Fruit fly (Drosophila melanogaster): ENCODE data around the gene Or85f.

The Or85f gene

DNA sequence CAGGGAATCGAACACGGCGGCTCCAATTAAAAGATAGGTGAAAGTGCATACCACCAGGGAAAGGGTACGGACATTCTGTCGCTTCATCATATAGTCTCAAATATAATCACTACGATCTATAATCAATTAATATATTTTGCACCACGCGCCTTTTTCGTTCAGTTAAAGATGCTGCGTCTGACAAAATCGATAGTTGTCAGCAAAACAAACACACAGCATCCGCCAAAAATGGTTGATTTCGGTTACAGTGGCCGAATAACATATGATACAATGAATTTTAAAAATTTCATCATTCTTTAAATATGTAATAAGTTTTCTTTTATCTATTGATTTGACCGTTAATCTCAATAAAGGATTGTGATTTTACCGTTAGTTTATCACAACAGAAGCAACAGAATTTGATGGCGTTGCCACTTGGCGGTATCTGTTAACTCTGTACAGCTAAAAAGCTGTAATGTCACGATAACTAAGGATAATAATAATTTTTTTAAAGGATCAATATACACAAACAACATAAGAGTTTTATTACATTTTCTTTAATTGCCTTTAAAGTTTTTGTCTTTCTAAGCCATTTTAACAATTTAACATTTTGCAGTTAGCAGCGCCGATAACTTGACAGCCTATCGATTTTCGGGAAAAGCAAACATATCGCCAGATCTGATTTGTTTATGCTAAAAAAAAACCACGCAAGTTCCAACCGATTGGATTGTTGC lies 14.1 kb downstream of the Or85f start, which contains the start of the genes Task7 and alpha-Man-IIa (continued):
- TF ChIP-seq fd96Cb (tag; optimal IDR thresholded peaks at IDR 0.05) (no peak), CG16813 (GFP tag; IDR thresholded peaks at IDR 0.05; ENCODE audit: partially characterized antibody) (0 out of 3 replicates have a peak, but pooled peaks have one; percentile 7), crol (GFP tag; IDR thresholded peaks at IDR 0.05) (no peak), gsb (GFP tag; IDR thresholded peaks at IDR 0.05) (no peak), fd102C (GFP tag; optimal IDR thresholded peaks at IDR 0.05) (no peak), Myb (GFP tag; optimal IDR thresholded peaks at IDR 0.05) (peak; percentile 70), Dfd (GFP tag; optimal IDR thresholded peaks at IDR 0.05) (no peak), CG9727 (GFP tag; optimal IDR thresholded peaks at IDR 0.05) (no peak), Elba2 (GFP tag; optimal IDR thresholded peaks at IDR 0.05) (no peak), CG9876 (GFP tag; optimal IDR thresholded peaks at IDR 0.05) (no peak), hb (GFP tag; IDR thresholded peaks at IDR 0.05; ENCODE audit: partially characterized antibody) (no peak), rib (GFP tag; IDR thresholded peaks at IDR 0.05) (no peak), Nf-YC (tag; optimal IDR thresholded peaks at IDR 0.05) (no peak), prd (optimal IDR thresholded peaks at IDR 0.05) (no peak), prd (GFP tag; IDR thresholded peaks at IDR 0.05) (no peak), CG30431 (GFP tag; optimal IDR thresholded peaks at IDR 0.05) (no peak), MESR4 (GFP tag; optimal IDR thresholded peaks at IDR 0.05) (no peak), CG5953 (GFP tag; IDR thresholded peaks at IDR 0.05) (no peak), CG18476 (GFP tag; optimal IDR thresholded peaks at IDR 0.05) (no peak), CG17829 (tag; optimal IDR thresholded peaks at IDR 0.05) (no peak), TFAM (GFP tag; optimal IDR thresholded peaks at IDR 0.05) (no peak), so (GFP tag; IDR thresholded peaks at IDR 0.05) (no peak), ab (GFP tag; optimal IDR thresholded peaks at IDR 0.05) (no peak), psq (GFP tag; optimal IDR thresholded peaks at IDR 0.05) (no peak), grau (tag; optimal IDR thresholded peaks at IDR 0.05) (no peak), NK7.1 (GFP tag; optimal IDR thresholded peaks at IDR 0.05) (no peak), gem (tag; optimal IDR thresholded peaks at IDR 0.05) (no peak), al (GFP tag; IDR thresholded peaks at IDR 0.05) (no peak), Neu2 (GFP tag; optimal IDR thresholded peaks at IDR 0.05; ENCODE audit: borderline replicate concordance) (no peak), CG14667 (GFP tag; IDR thresholded peaks at IDR 0.05) (no peak), CG8765 (GFP tag; IDR thresholded peaks at IDR 0.05) (no peak), nau (GFP tag; optimal IDR thresholded peaks at IDR 0.05) (no peak), CG9215 (GFP tag; IDR thresholded peaks at IDR 0.05) (no peak), toy (GFP tag; IDR thresholded peaks at IDR 0.05) (no peak), ham (GFP tag; IDR thresholded peaks at IDR 0.05) (no peak), Ets65A (GFP tag) (no peak), Adf1 (GFP tag; IDR thresholded peaks at IDR 0.05) (no peak), aop (GFP tag; IDR thresholded peaks at IDR 0.05) (no peak), sd (tag; optimal IDR thresholded peaks at IDR 0.05) (no peak)

DNA sequence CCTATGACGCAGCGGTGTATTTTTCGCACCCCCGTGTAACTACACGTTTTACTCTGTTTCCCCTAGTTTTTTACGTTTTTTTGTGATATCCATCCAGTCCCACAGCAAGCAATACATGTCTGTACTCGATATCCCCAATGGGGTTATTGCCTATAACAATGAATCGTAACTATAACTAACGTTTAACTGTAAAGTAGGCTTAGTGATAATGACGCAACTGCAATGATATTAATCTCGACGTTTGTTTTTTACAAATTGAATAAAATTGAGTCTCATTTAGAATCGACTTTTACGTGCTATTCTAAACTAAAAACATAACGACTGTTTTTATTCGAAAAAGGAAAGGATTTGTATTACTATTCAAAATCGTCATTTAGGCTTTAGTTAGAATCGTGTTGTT lies 19.0 kb downstream of the Or85f start:
- TF ChIP-seq Nf-YA (GFP tag; IDR thresholded peaks at IDR 0.05) (no peak), CG9437 (GFP tag; optimal IDR thresholded peaks at IDR 0.05) (peak; percentile 56), schlank (tag; optimal IDR thresholded peaks at IDR 0.05) (no peak)
